Fruit fly (Drosophila melanogaster) whole organism: Measurements from ENCODE around the gene SmydA-2.

Source experiments
- CG8478 ChIP-seq: fragments of >200 bp; optimal IDR thresholded peaks from 2 replicates; lab custom pipeline; 2018; ENCODE audit warnings: inconsistent platforms
- Dll ChIP-seq: fragments of >200 bp; optimal IDR thresholded peaks from 2 replicates; lab custom pipeline; 2017
- EcR ChIP-seq, 2 experiments: fragments of >200 bp; optimal IDR thresholded peaks; 2 replicates each; lab custom pipeline; 2017; ENCODE audit warnings: missing biosample characterization in 2 of 2, missing genetic modification characterization in 2 of 2, missing genetic modification reagents in 2 of 2
- pan ChIP-seq: fragments of >200 bp; optimal IDR thresholded peaks from 2 replicates; lab custom pipeline; 2017
- psq ChIP-seq: fragments of >200 bp; optimal IDR thresholded peaks from 2 replicates; lab custom pipeline; 2017
- usp ChIP-seq: fragments of >200 bp; optimal IDR thresholded peaks from 2 replicates; lab custom pipeline; 2017; ENCODE audit warnings: missing biosample characterization, missing genetic modification characterization, mixed read lengths

Gene SmydA-2

dm6 chr3L:18988055-18988819, 14.8 kb downstream of the SmydA-2 start, which contains the start of gene CG11619:
Gene CG11619, minus strand, starts transcription at chr3L:18988323.
- TF ChIP-seq pan = no peak
- TF ChIP-seq CG8478 (lab: Kevin White, UChicago) = no peak
- no peak for TF ChIP-seq psq (lab: Kevin White, UChicago)
- TF ChIP-seq EcR (GFP tag; optimal IDR thresholded peaks at IDR 0.05; lab: Kevin White, UChicago) = no peak
- TF ChIP-seq Dll (lab: Kevin White, UChicago) = no peak
- no peak for TF ChIP-seq usp (GFP tag; lab: Kevin White, UChicago)

- no peak for TF ChIP-seq CG8478 (lab: Kevin White, UChicago)
- TF ChIP-seq Dll (lab: Kevin White, UChicago) = no peak
- no peak for TF ChIP-seq EcR (GFP tag; optimal IDR thresholded peaks at IDR 0.05; lab: Kevin White, UChicago)
- no peak for TF ChIP-seq pan
- TF ChIP-seq usp (GFP tag; lab: Kevin White, UChicago) = no peak
- no peak for TF ChIP-seq psq (lab: Kevin White, UChicago)
Measured at dm6 chr3L:18984661-18985060, 18.4 kb downstream of the SmydA-2 start, which contains the start of gene CG14075. Gene CG14075, plus strand, starts transcription at chr3L:18984961.

dm6 chr3L:18976720-18977119, 26.3 kb downstream of the SmydA-2 start:
- TF ChIP-seq psq (lab: Kevin White, UChicago) (no peak), usp (GFP tag; lab: Kevin White, UChicago) (no peak), EcR (GFP tag; optimal IDR thresholded peaks at IDR 0.05; lab: Kevin White, UChicago) (no peak), pan (no peak), CG8478 (lab: Kevin White, UChicago) (no peak), Dll (lab: Kevin White, UChicago) (no peak)

dm6 chr3L:18968193-18968969, 34.7 kb downstream of the SmydA-2 start:
- TF ChIP-seq CG8478 (lab: Kevin White, UChicago) (no peak), Dll (lab: Kevin White, UChicago) (no peak), psq (lab: Kevin White, UChicago) (no peak), EcR (GFP tag; optimal IDR thresholded peaks at IDR 0.05; lab: Kevin White, UChicago) (no peak), pan (no peak), usp (GFP tag; lab: Kevin White, UChicago) (no peak)

dm6 chr3L:18957032-18957431, 46.0 kb downstream of the SmydA-2 start:
- TF ChIP-seq CG8478 (lab: Kevin White, UChicago) = no peak
- TF ChIP-seq usp (GFP tag; lab: Kevin White, UChicago) = no peak
- TF ChIP-seq Dll (lab: Kevin White, UChicago) = no peak
- TF ChIP-seq psq (lab: Kevin White, UChicago) = no peak
- TF ChIP-seq pan = no peak

- TF ChIP-seq usp (GFP tag; lab: Kevin White, UChicago) (no peak), CG8478 (lab: Kevin White, UChicago) (no peak), psq (lab: Kevin White, UChicago) (no peak)
Measured at dm6 chr3L:18952399-18952798, 50.7 kb downstream of the SmydA-2 start.
